Fruit fly (Drosophila melanogaster) whole organism, larva: ENCODE data around the gene CG34250.

Experiments
- noc ChIP-seq: fragments of 200-800 bp; sonication (Bioruptor generic); optimal IDR thresholded peaks from 3 replicates; lab custom pipeline; 2019; ENCODE audit warnings: missing biosample characterization, mild to moderate bottlenecking, missing genetic modification characterization, moderate library complexity

Gene CG34250

dm6 chr3L:17461369-17462012, 14.5 kb upstream of the CG34250 start:
- no peak for TF ChIP-seq noc

DNA sequence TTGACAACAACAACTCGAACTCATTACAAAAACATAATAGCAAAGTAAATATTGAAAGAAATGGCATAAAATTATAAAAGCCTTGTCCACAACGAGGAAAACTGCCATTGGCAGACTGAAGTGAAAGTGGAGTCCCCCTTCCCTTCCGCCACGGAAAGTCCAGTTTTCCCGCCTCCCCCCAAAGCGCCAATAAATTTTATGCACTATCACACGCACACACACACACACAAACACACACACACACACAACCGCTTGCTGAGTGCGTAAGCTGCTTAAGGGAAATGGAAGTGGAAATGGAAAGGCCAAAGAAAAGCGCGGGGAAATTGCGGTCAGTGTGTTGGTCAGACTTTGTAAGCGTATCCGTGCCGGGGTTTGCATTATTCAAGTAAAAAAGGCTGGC, 13.5 kb upstream of the CG34250 start:
- TF ChIP-seq noc, result no peak

- peak; percentile 23 for TF ChIP-seq noc
Observed at dm6 chr3L:17465804-17466203, 10.2 kb upstream of the CG34250 start, which contains the start of gene QIL1. TSS of gene QIL1 (plus strand) at chr3L:17465945.

dm6 chr3L:17470110-17470509, 5.9 kb upstream of the CG34250 start, which contains the start of gene SecCl:
TSS of gene SecCl (plus strand) at chr3L:17470127.
- TF ChIP-seq noc, result no peak

DNA sequence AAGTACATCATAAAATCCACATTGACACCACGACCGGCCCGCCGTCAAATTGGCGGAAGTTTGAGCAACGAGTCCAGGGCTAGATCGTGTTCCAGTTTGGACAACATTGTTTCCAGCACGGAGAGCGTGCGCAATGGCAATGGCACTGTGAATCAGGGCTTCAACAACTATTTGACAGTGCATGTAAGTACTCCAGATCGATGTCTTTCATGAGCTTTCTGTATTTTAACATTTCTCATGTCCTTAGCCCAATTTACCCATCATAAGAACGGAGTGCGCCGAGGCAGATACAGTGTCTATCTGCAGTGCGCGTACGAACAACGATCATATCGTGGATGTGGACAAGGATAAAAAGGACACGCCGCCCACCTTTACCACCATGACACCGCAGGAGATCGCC, 2.1 kb upstream of the CG34250 start:
- no peak for TF ChIP-seq noc

DNA sequence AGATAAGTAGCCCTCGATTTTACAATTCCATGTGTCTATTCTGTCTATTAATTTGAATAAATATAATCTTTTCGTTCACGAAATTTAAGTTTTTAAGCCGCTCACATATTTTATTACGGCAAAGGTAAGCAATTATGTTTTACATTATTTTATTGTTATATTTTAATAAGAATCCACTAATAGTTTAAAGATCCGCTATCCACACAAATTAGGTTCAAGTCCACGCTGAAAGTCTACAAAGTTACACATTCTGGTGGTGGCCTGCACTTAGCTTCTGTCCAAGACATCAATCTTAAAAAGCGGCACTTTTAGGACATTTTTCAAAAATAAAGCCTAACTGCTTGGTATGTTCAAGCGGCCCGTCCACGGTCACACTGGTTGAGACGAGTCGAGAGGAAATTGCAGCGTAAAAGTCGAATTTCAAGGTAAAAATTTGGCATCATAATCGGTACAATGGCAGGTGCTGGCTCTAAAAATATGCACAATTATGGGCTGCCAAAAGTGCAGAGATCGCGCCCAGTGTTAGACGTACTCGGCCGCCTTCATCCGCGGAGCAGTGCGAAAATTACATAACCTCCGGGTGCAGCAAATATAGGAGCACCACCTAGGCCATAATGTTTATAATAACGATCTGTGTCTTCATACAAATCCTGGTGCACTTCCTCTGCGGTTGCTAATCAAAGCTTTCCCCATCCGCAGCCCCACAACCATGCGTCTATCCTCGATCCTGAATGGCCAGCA, 1.1 kb upstream of the CG34250 start, which contains the start of the genes UQCR-Q and CG46525:
UQCR-Q (plus strand) TSS at position 51 of the 741 bp plus-strand sequence.
CG46525 (plus strand) TSS at position 510 of the 741 bp plus-strand sequence.
- TF ChIP-seq noc, result no peak

- no peak for TF ChIP-seq noc
Observed at dm6 chr3L:17476496-17476895, 474 bp downstream of the CG34250 start.

- TF ChIP-seq noc, result no peak
Observed at dm6 chr3L:17478826-17479225, 2.8 kb downstream of the CG34250 start, which contains the start of the genes CG13733 and qjt. TSS of gene CG13733 (minus strand) at chr3L:17478926. TSS of gene qjt (plus strand) at chr3L:17479096.

DNA sequence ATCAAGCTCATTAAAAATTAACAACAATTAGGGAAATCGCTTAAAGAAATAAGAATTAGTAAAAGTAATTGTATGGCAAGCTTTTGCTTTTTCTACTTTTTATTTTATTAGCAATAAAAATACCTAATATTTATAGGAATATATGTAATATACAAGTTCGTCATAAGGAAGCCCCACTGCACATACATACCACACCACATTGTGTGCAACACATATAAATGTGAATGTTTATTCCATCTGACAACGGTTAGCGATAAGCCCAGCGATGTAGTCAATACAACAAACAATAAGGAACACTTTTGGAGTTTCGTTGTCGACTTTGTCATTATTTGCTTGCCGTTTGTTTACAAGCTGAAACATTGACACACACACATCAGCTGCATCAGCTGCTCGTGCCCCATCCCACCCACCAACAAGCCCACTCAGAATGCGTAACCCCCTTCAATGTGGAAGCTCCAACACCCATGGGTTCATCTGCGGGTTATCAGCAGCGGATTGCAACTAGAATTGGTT, 9.3 kb downstream of the CG34250 start:
- TF ChIP-seq noc, result no peak

dm6 chr3L:17486130-17486529, 10.1 kb downstream of the CG34250 start, which contains the start of gene CG6333:
TSS of gene CG6333 (minus strand) at chr3L:17486230.
- TF ChIP-seq noc, result no peak

dm6 chr3L:17486794-17487726, 11.0 kb downstream of the CG34250 start, which contains the start of gene Oatp74D:
TSS of gene Oatp74D (plus strand) at chr3L:17487118.
- peak; percentile 39 for TF ChIP-seq noc

DNA sequence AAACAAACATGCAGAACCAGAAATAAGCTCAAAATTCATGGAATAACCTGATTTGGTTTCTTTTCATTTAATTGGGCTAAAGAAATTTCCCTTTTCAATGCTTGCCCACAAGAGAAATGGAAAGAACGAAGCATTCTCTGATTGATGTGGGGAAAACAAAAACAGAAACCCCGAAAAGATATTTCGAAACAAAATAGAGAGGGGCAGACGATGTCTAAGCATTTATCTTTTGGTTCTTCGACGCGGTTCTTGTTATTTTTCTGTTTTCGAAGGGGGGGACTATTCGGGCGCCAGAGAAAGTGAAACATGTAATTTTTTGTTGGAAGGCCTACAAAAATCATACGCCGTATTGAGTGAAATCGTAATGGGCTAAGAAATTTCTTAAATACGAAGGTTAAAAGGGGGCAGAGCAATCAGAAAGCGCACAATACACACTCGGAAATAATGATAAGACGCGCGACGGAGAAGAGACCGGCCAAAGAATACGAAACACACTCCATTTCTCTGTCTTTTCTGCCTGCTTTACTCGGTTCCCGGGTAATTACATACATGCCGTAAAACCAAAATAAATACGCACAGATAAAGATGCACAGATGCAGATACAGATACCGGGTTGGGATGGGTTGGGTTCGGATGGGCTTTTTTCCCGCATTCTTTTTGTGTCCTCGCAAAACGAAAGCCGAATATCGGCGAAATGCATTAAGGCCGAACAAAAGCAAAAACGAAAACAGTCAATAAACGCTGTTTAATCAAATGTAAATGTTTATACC, 12.8 kb downstream of the CG34250 start:
- no peak for TF ChIP-seq noc

- TF ChIP-seq noc, result no peak
Observed at dm6 chr3L:17491646-17492045, 15.6 kb downstream of the CG34250 start.

- TF ChIP-seq noc, result no peak
Observed at dm6 chr3L:17493256-17493655, 17.2 kb downstream of the CG34250 start.

DNA sequence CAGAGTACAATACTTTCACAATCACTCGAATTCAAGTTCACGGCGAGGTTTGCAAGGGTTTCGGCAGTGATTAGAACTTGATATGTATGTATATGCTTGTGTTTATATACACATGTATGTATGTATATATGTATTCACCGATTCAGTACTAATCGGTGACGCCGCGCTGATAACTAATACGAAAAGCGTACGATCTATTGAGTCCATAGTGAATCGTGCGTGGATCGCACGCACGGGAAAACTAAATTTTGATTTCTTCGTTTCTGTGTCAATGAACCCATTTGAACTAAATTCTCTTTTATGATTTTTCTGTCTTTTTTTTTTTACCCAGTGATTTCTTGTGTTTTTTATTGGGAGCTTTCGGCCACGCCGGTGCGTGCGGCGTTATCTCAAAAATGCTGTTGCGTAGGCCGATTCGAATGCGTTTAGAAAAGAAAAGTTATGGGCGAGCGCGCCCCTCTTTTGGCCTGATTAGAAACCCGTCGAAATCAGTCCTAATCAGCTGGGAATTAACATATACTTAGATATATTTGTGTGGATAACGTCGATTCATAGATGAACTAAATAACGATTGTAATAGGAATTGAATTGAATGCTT, 17.9 kb downstream of the CG34250 start:
- TF ChIP-seq noc, result no peak
